Fruit fly (Drosophila melanogaster) whole organism, embryonic: Measurements from ENCODE around the gene MED14.

Source experiments
- Abd-B ChIP-seq: fragments of 200-800 bp; sonication (Bioruptor generic); optimal IDR thresholded peaks from 2 replicates; lab custom pipeline; 2018; ENCODE audit warnings: missing biosample characterization, mild to moderate bottlenecking, missing genetic modification characterization, moderate library complexity
- CG13287 ChIP-seq: fragments of 200-800 bp; sonication (Bioruptor generic); IDR thresholded peaks from 2 replicates; pipeline ENCODE4 v1.3.6; 2022; ENCODE audit warnings: missing biosample characterization, missing genetic modification characterization; ENCODE audit not compliant: partially characterized antibody
- H2.0 ChIP-seq: fragments of 200-800 bp; sonication (Bioruptor generic); IDR thresholded peaks from 2 replicates; pipeline ENCODE4 v1.3.6; 2022; ENCODE audit warnings: missing biosample characterization, missing genetic modification characterization
- Stat92E ChIP-seq, 3 experiments: fragments of >200 bp in 2 of 3; fragments of 200-800 bp in 1 of 3; sonication (Bioruptor generic) in 1 of 3; optimal IDR thresholded peaks; 2 replicates each; lab custom pipeline; 2017 to 2019; ENCODE audit warnings: missing biosample characterization in 3 of 3, missing genetic modification characterization in 3 of 3, mild to moderate bottlenecking in 1 of 3, moderate library complexity in 1 of 3
- ato ChIP-seq: fragments of 200-800 bp; sonication (Bioruptor generic); IDR thresholded peaks from 2 replicates; pipeline ENCODE4 v1.3.6; 2022; ENCODE audit warnings: missing biosample characterization, missing genetic modification characterization; ENCODE audit not compliant: partially characterized antibody
- toy ChIP-seq: fragments of 200-800 bp; sonication (Bioruptor generic); IDR thresholded peaks from 2 replicates; pipeline ENCODE4 v1.3.6; 2022; ENCODE audit warnings: missing biosample characterization, missing genetic modification characterization
- usp ChIP-seq: fragments of >200 bp; optimal IDR thresholded peaks from 2 replicates; lab custom pipeline; 2017; ENCODE audit warnings: missing biosample characterization, missing genetic modification characterization
- zfh2 ChIP-seq: fragments of 200-800 bp; sonication (Bioruptor generic); optimal IDR thresholded peaks from 2 replicates; lab custom pipeline; 2016; ENCODE audit warnings: missing biosample characterization, missing genetic modification characterization

- TF ChIP-seq usp (GFP tag; lab: Kevin White, UChicago) (no peak), ato (GFP tag; lab: Robert Waterston, UW) (no peak), Stat92E (GFP tag; optimal IDR thresholded peaks at IDR 0.05; lab: Kevin White, UChicago) (no peak), H2.0 (GFP tag; lab: Robert Waterston, UW) (no peak), zfh2 (GFP tag; lab: Kevin White, UChicago) (no peak), Abd-B (GFP tag; lab: Kevin White, UChicago) (no peak), CG13287 (GFP tag; lab: Robert Waterston, UW) (no peak), toy (GFP tag; lab: Robert Waterston, UW) (no peak)
These were observed 52.5 kb downstream of the MED14 start for dm6 chr3L:645426-646036.
